Fruit fly (Drosophila melanogaster) whole organism, embryonic: ENCODE measurements around the gene CG33934.

ENCODE experiments used
- Atf3 ChIP-seq: fragments of 200-800 bp; sonication (Bioruptor generic); optimal IDR thresholded peaks from 3 replicates; lab custom pipeline; 2016; ENCODE audit warnings: missing biosample characterization, missing genetic modification characterization
- B-H2 ChIP-seq: fragments of 200-800 bp; sonication (Bioruptor generic); optimal IDR thresholded peaks from 2 replicates; lab custom pipeline; 2018; ENCODE audit warnings: missing biosample characterization, mild to moderate bottlenecking, missing genetic modification characterization
- CG10321 ChIP-seq: fragments of 200-800 bp; sonication (Bioruptor generic); IDR thresholded peaks from 2 replicates; pipeline ENCODE4 v1.3.6; 2022; ENCODE audit warnings: missing biosample characterization, missing genetic modification characterization
- CG10366 ChIP-seq: fragments of 200-800 bp; sonication (Bioruptor generic); IDR thresholded peaks from 2 replicates; pipeline ENCODE4 v1.3.6; 2022; ENCODE audit warnings: missing biosample characterization, missing genetic modification characterization
- CG10565 ChIP-seq: fragments of 200-800 bp; sonication (Bioruptor generic); optimal IDR thresholded peaks from 3 replicates; lab custom pipeline; 2016; ENCODE audit warnings: missing biosample characterization, mild to moderate bottlenecking, missing genetic modification characterization
- CG11723 ChIP-seq: fragments of 200-800 bp; sonication (Bioruptor generic); optimal IDR thresholded peaks from 2 replicates; lab custom pipeline; 2017; ENCODE audit warnings: missing biosample characterization, mild to moderate bottlenecking, missing genetic modification characterization
- CG12769 ChIP-seq: fragments of 200-800 bp; sonication (Bioruptor generic); optimal IDR thresholded peaks from 2 replicates; lab custom pipeline; 2019; ENCODE audit warnings: missing biosample characterization, mild to moderate bottlenecking, missing genetic modification characterization, moderate library complexity
- CG13424 ChIP-seq: fragments of 200-800 bp; sonication (Bioruptor generic); optimal IDR thresholded peaks from 2 replicates; lab custom pipeline; 2019; ENCODE audit warnings: missing biosample characterization, mild to moderate bottlenecking, missing genetic modification characterization, moderate library complexity
- CG15073 ChIP-seq: fragments of 200-800 bp; sonication (Bioruptor generic); optimal IDR thresholded peaks from 2 replicates; lab custom pipeline; 2016; ENCODE audit warnings: missing biosample characterization, missing genetic modification characterization
- CG15514 ChIP-seq: fragments of 200-800 bp; sonication (Bioruptor generic); optimal IDR thresholded peaks from 3 replicates; lab custom pipeline; 2017; ENCODE audit warnings: missing biosample characterization, missing genetic modification characterization, mild to moderate bottlenecking, moderate library complexity, missing genetic modification reagents
- CG17568 ChIP-seq: fragments of 200-800 bp; sonication (Bioruptor generic); optimal IDR thresholded peaks from 2 replicates; lab custom pipeline; 2018; ENCODE audit warnings: missing biosample characterization, mild to moderate bottlenecking, missing genetic modification characterization, moderate library complexity
- CG18011 ChIP-seq: fragments of 200-800 bp; sonication (Bioruptor generic); optimal IDR thresholded peaks from 2 replicates; lab custom pipeline; 2017; ENCODE audit warnings: missing biosample characterization, missing genetic modification characterization, mild to moderate bottlenecking, moderate library complexity, missing genotype
- CG18262 ChIP-seq: fragments of 200-800 bp; optimal IDR thresholded peaks from 3 replicates; lab custom pipeline; 2019; ENCODE audit warnings: missing biosample characterization, mild to moderate bottlenecking, missing genetic modification characterization, moderate library complexity
- CG18599 ChIP-seq: fragments of 200-800 bp; sonication (Bioruptor generic); optimal IDR thresholded peaks from 3 replicates; lab custom pipeline; 2017; ENCODE audit warnings: missing biosample characterization, missing genetic modification characterization, mild to moderate bottlenecking, moderate library complexity, missing genetic modification reagents
- CG30020 ChIP-seq: fragments of 200-800 bp; optimal IDR thresholded peaks from 2 replicates; lab custom pipeline; 2019; ENCODE audit warnings: missing biosample characterization, mild to moderate bottlenecking, missing genetic modification characterization, moderate library complexity
- CG34422 ChIP-seq: fragments of 200-800 bp; sonication (Bioruptor generic); IDR thresholded peaks from 3 replicates; pipeline ENCODE4 v1.3.6; 2022; ENCODE audit warnings: missing biosample characterization, missing genetic modification characterization
- CG6683 ChIP-seq: fragments of 200-800 bp; sonication (Bioruptor generic); optimal IDR thresholded peaks from 2 replicates; lab custom pipeline; 2017; ENCODE audit warnings: missing biosample characterization, mild to moderate bottlenecking, missing genetic modification characterization, missing genetic modification reagents
- CG7556 ChIP-seq: fragments of 200-800 bp; sonication (Bioruptor generic); optimal IDR thresholded peaks from 2 replicates; lab custom pipeline; 2017; ENCODE audit warnings: missing biosample characterization, mild to moderate bottlenecking, missing genetic modification characterization
- CG8290 ChIP-seq, 3 experiments: fragments of 200-800 bp; sonication (Bioruptor generic); optimal IDR thresholded peaks; 2 replicates each; lab custom pipeline; 2016 to 2019; ENCODE audit warnings: missing biosample characterization in 3 of 3, missing genetic modification characterization in 3 of 3, mild to moderate bottlenecking in 2 of 3, moderate library complexity in 1 of 3
- CG9817 ChIP-seq: fragments of 200-800 bp; sonication (Bioruptor generic); optimal IDR thresholded peaks from 2 replicates; lab custom pipeline; 2018; ENCODE audit warnings: missing biosample characterization, mild to moderate bottlenecking, missing genetic modification characterization, moderate library complexity
- CHES-1-like ChIP-seq: fragments of 200-800 bp; sonication (Bioruptor generic); optimal IDR thresholded peaks from 2 replicates; lab custom pipeline; 2016; ENCODE audit warnings: missing biosample characterization, missing genetic modification characterization
- Dip2 ChIP-seq: fragments of 200-800 bp; sonication (Bioruptor generic); IDR thresholded peaks from 2 replicates; pipeline ENCODE4 v1.3.6; 2022; ENCODE audit warnings: missing biosample characterization, missing genetic modification characterization
- Fer3 ChIP-seq: fragments of 200-800 bp; sonication (Bioruptor generic); optimal IDR thresholded peaks from 2 replicates; lab custom pipeline; 2018; ENCODE audit warnings: missing biosample characterization, mild to moderate bottlenecking, missing genetic modification characterization, moderate library complexity
- Gug ChIP-seq: fragments of 200-800 bp; sonication (Bioruptor generic); IDR thresholded peaks from 4 replicates; pipeline ENCODE4 v1.3.6; 2022; ENCODE audit warnings: missing biosample characterization, missing genetic modification characterization
- Hmr ChIP-seq: fragments of 200-800 bp; sonication (Bioruptor generic); optimal IDR thresholded peaks from 3 replicates; lab custom pipeline; 2017; ENCODE audit warnings: mild to moderate bottlenecking, missing biosample characterization, missing genetic modification reagents, missing genetic modification characterization
- Mes4 ChIP-seq: fragments of 200-800 bp; sonication (Bioruptor generic); optimal IDR thresholded peaks from 2 replicates; lab custom pipeline; 2016; ENCODE audit warnings: missing biosample characterization, missing genetic modification characterization
- NFAT ChIP-seq: fragments of 200-800 bp; sonication (Bioruptor generic); IDR thresholded peaks from 2 replicates; pipeline ENCODE4 v1.3.6; 2022; ENCODE audit warnings: missing biosample characterization, missing genetic modification characterization
- Oli ChIP-seq: fragments of 200-800 bp; sonication (Bioruptor generic); optimal IDR thresholded peaks from 2 replicates; lab custom pipeline; 2018; ENCODE audit warnings: missing biosample characterization, mild to moderate bottlenecking, missing genetic modification characterization, moderate library complexity
- Optix ChIP-seq: fragments of 200-800 bp; sonication (Bioruptor generic); IDR thresholded peaks from 3 replicates; pipeline ENCODE4 v1.3.6; 2022; ENCODE audit warnings: missing biosample characterization, missing genetic modification characterization
- PHDP ChIP-seq: fragments of 200-800 bp; sonication (Bioruptor generic); optimal IDR thresholded peaks from 3 replicates; lab custom pipeline; 2018; ENCODE audit warnings: missing biosample characterization, mild to moderate bottlenecking, missing genetic modification characterization, moderate library complexity
- ab ChIP-seq: fragments of 200-800 bp; sonication (Bioruptor generic); optimal IDR thresholded peaks from 2 replicates; lab custom pipeline; 2016; ENCODE audit warnings: missing biosample characterization, missing genetic modification characterization
- amos ChIP-seq: fragments of 200-800 bp; sonication (Bioruptor generic); IDR thresholded peaks from 2 replicates; pipeline ENCODE4 v1.3.6; 2022; ENCODE audit warnings: missing biosample characterization, missing genetic modification characterization; ENCODE audit not compliant: partially characterized antibody
- ash1 ChIP-seq: fragments of 200-800 bp; sonication (Bioruptor generic); optimal IDR thresholded peaks from 2 replicates; lab custom pipeline; 2018; ENCODE audit warnings: missing biosample characterization, mild to moderate bottlenecking, missing genetic modification characterization
- chm ChIP-seq: fragments of 200-800 bp; sonication (Bioruptor generic); IDR thresholded peaks from 2 replicates; pipeline ENCODE4 v1.3.6; 2022; ENCODE audit warnings: missing biosample characterization, missing genetic modification characterization
- ewg ChIP-seq: fragments of 200-800 bp; sonication (Bioruptor generic); optimal IDR thresholded peaks from 3 replicates; lab custom pipeline; 2017; ENCODE audit warnings: mild to moderate bottlenecking, missing biosample characterization, missing genetic modification reagents, missing genetic modification characterization
- fd3F ChIP-seq: fragments of 200-800 bp; sonication (Bioruptor generic); optimal IDR thresholded peaks from 2 replicates; lab custom pipeline; 2018; ENCODE audit warnings: missing biosample characterization, mild to moderate bottlenecking, missing genetic modification characterization, moderate library complexity
- gfzf ChIP-seq: fragments of 200-800 bp; sonication (Bioruptor generic); optimal IDR thresholded peaks from 2 replicates; lab custom pipeline; 2016; ENCODE audit warnings: missing biosample characterization, mild to moderate bottlenecking, missing genetic modification characterization, moderate library complexity
- ind ChIP-seq: fragments of 200-800 bp; sonication (Bioruptor generic); optimal IDR thresholded peaks from 3 replicates; lab custom pipeline; 2016; ENCODE audit warnings: missing biosample characterization, missing genetic modification characterization
- jumu ChIP-seq: fragments of 200-800 bp; sonication (Bioruptor generic); optimal IDR thresholded peaks from 3 replicates; lab custom pipeline; 2016; ENCODE audit warnings: missing biosample characterization, missing genetic modification characterization
- maf-S ChIP-seq: fragments of 200-800 bp; sonication (Bioruptor generic); optimal IDR thresholded peaks from 2 replicates; lab custom pipeline; 2016; ENCODE audit warnings: missing biosample characterization, missing genetic modification characterization
- org-1 ChIP-seq: fragments of 200-800 bp; sonication (Bioruptor generic); optimal IDR thresholded peaks from 2 replicates; lab custom pipeline; 2017; ENCODE audit warnings: missing biosample characterization, missing genetic modification characterization
- psq ChIP-seq: fragments of 200-800 bp; sonication (Bioruptor generic); optimal IDR thresholded peaks from 2 replicates; lab custom pipeline; 2017; ENCODE audit warnings: missing biosample characterization, missing genetic modification characterization
- ro ChIP-seq: fragments of 200-800 bp; sonication (Bioruptor generic); IDR thresholded peaks from 2 replicates; pipeline ENCODE4 v1.3.6; 2022; ENCODE audit warnings: missing biosample characterization, missing genetic modification characterization
- stwl ChIP-seq: fragments of 200-800 bp; sonication (Bioruptor generic); optimal IDR thresholded peaks from 3 replicates; lab custom pipeline; 2018; ENCODE audit warnings: missing biosample characterization, mild to moderate bottlenecking, missing genetic modification characterization, moderate library complexity
- tin ChIP-seq: fragments of 200-800 bp; sonication (Bioruptor generic); optimal IDR thresholded peaks from 3 replicates; lab custom pipeline; 2016; ENCODE audit warnings: missing biosample characterization, missing genetic modification characterization
- tup ChIP-seq: fragments of 200-800 bp; sonication (Bioruptor generic); optimal IDR thresholded peaks from 2 replicates; lab custom pipeline; 2016; ENCODE audit warnings: missing biosample characterization, mild to moderate bottlenecking, missing genetic modification characterization, moderate library complexity
- vnd ChIP-seq: fragments of 200-800 bp; sonication (Bioruptor generic); IDR thresholded peaks from 3 replicates; pipeline ENCODE4 v1.3.6; 2022; ENCODE audit warnings: missing biosample characterization, missing genetic modification characterization; ENCODE audit not compliant: partially characterized antibody
- vvl ChIP-seq: fragments of 200-800 bp; sonication (Bioruptor generic); IDR thresholded peaks from 2 replicates; pipeline ENCODE4 v1.3.6; 2022; ENCODE audit warnings: missing biosample characterization, missing genetic modification characterization
- zen2 ChIP-seq: fragments of 200-800 bp; sonication (Bioruptor generic); IDR thresholded peaks from 3 replicates; pipeline ENCODE4 v1.3.6; 2022; ENCODE audit warnings: missing biosample characterization, missing genetic modification characterization; ENCODE audit not compliant: partially characterized antibody

CG33934 gene

dm6 chr3R:19998418-19998817, 44.1 kb upstream of the CG33934 start (continued):
- no peak for TF ChIP-seq gfzf (GFP tag; lab: Kevin White, UChicago)
- TF ChIP-seq Oli (tag; lab: Kevin White, UChicago): peak; percentile 84
- TF ChIP-seq amos: no peak
- peak; percentile 71 for TF ChIP-seq PHDP (tag; lab: Kevin White, UChicago)
- peak; percentile 81 for TF ChIP-seq jumu (GFP tag; lab: Kevin White, UChicago)
- no peak for TF ChIP-seq vnd
- peak; percentile 41 for TF ChIP-seq maf-S
- peak; percentile 64 for TF ChIP-seq CG9817 (tag; lab: Kevin White, UChicago)
- TF ChIP-seq B-H2 (GFP tag; lab: Kevin White, UChicago): no peak
- TF ChIP-seq ab (GFP tag; lab: Kevin White, UChicago): no peak
- TF ChIP-seq ewg: peak; percentile 67
- peak; percentile 27 for TF ChIP-seq stwl (tag; lab: Kevin White, UChicago)
- TF ChIP-seq NFAT (GFP tag; lab: Robert Waterston, UW): peak; percentile 46
- peak; percentile 85; the same call in 3 of the 4 replicates for TF ChIP-seq Gug (GFP tag; lab: Robert Waterston, UW)
- TF ChIP-seq Atf3 (GFP tag; lab: Kevin White, UChicago): peak; percentile 52
- TF ChIP-seq ro (GFP tag; lab: Robert Waterston, UW): 0 out of 2 replicates have a peak, but pooled peaks have one; percentile 24
- no peak for TF ChIP-seq CG10565 (GFP tag; lab: Kevin White, UChicago)
- peak; percentile 89 for TF ChIP-seq vvl
- TF ChIP-seq CG12769 (tag; lab: Kevin White, UChicago): peak; percentile 60
- peak; percentile 46 for TF ChIP-seq org-1 (GFP tag; lab: Kevin White, UChicago)
- TF ChIP-seq zen2 (GFP tag; lab: Robert Waterston, UW): no peak
- peak; percentile 53 for TF ChIP-seq CG8290 (GFP tag; optimal IDR thresholded peaks at IDR 0.05; lab: Kevin White, UChicago)
- peak in 1 of 2 experiments; percentile 50 for TF ChIP-seq CG8290 (tag; optimal IDR thresholded peaks at IDR 0.05; lab: Kevin White, UChicago)
- peak; percentile 70 for TF ChIP-seq CG7556 (GFP tag; lab: Kevin White, UChicago)
- TF ChIP-seq CG15514: peak; percentile 20
- TF ChIP-seq psq (GFP tag; lab: Kevin White, UChicago): no peak
- TF ChIP-seq chm (GFP tag; lab: Robert Waterston, UW): peak; percentile 85
- peak; percentile 60 for TF ChIP-seq Fer3 (tag; lab: Kevin White, UChicago)
- peak; percentile 68 for TF ChIP-seq CG18599 (GFP tag; lab: Kevin White, UChicago)
- peak; percentile 29; the same call in 1 of the 2 replicates for TF ChIP-seq CG10321 (GFP tag; lab: Robert Waterston, UW)
- TF ChIP-seq CG6683 (GFP tag; lab: Kevin White, UChicago): peak; percentile 8
- TF ChIP-seq Hmr (GFP tag; lab: Kevin White, UChicago): peak; percentile 19
- peak; percentile 35 for TF ChIP-seq tup
- no peak for TF ChIP-seq CG18011 (GFP tag; lab: Kevin White, UChicago)
- TF ChIP-seq Dip2: no peak
- no peak; the same call in none of the 3 replicates for TF ChIP-seq CG34422 (GFP tag; lab: Robert Waterston, UW)
- TF ChIP-seq CG11723 (GFP tag; lab: Kevin White, UChicago): peak; percentile 68
- peak; percentile 83 for TF ChIP-seq CG18262
- peak; percentile 88 for TF ChIP-seq Optix (GFP tag; lab: Robert Waterston, UW)
- TF ChIP-seq CG15073 (GFP tag; lab: Kevin White, UChicago): no peak
- peak; percentile 71 for TF ChIP-seq CHES-1-like
- TF ChIP-seq fd3F (GFP tag; lab: Kevin White, UChicago): peak; percentile 15
- TF ChIP-seq ind: peak; percentile 73
- peak; percentile 87 for TF ChIP-seq tin (GFP tag; lab: Kevin White, UChicago)
- TF ChIP-seq CG10366 (GFP tag; lab: Robert Waterston, UW): peak; percentile 79
- TF ChIP-seq Mes4 (GFP tag; lab: Kevin White, UChicago): peak; percentile 67
- TF ChIP-seq CG13424 (tag; lab: Kevin White, UChicago): peak; percentile 74
- TF ChIP-seq ash1 (GFP tag; lab: Kevin White, UChicago): no peak
- peak; percentile 60 for TF ChIP-seq CG17568 (GFP tag; lab: Kevin White, UChicago)
- TF ChIP-seq CG30020 (tag; lab: Kevin White, UChicago): peak; percentile 21
